Fruit fly (Drosophila melanogaster) whole organism, prepupa: ENCODE results near the gene Hsp27.
A peak's percentile ranks its signal among the peaks of the same experiment; 100 is the strongest.

ENCODE experiments used
- Blimp-1 ChIP-seq: fragments of 200-800 bp; sonication (Bioruptor generic); optimal IDR thresholded peaks from 3 replicates; lab custom pipeline; 2017; ENCODE audit warnings: missing biosample characterization, missing genetic modification characterization, mild to moderate bottlenecking, moderate library complexity, missing genetic modification reagents
- CG10631 ChIP-seq: fragments of 200-800 bp; sonication (Bioruptor generic); optimal IDR thresholded peaks from 2 replicates; lab custom pipeline; 2016; ENCODE audit warnings: missing biosample characterization, missing genetic modification characterization
- CG10669 ChIP-seq: fragments of 200-800 bp; sonication (Bioruptor generic); optimal IDR thresholded peaks from 3 replicates; lab custom pipeline; 2018; ENCODE audit warnings: missing biosample characterization, mild to moderate bottlenecking, missing genetic modification characterization, moderate library complexity
- CG11762 ChIP-seq: fragments of 200-800 bp; sonication (Bioruptor generic); optimal IDR thresholded peaks from 3 replicates; lab custom pipeline; 2016; ENCODE audit warnings: missing biosample characterization, missing genetic modification characterization; ENCODE audit not compliant: insufficient read depth
- CG11902 ChIP-seq: fragments of 200-800 bp; sonication (Bioruptor generic); optimal IDR thresholded peaks from 3 replicates; lab custom pipeline; 2016; ENCODE audit warnings: missing biosample characterization, missing genetic modification characterization
- CG15336 ChIP-seq: fragments of 200-800 bp; sonication (Bioruptor generic); IDR thresholded peaks from 2 replicates; pipeline ENCODE4 v1.3.6; 2022; ENCODE audit warnings: missing biosample characterization, missing genetic modification characterization
- CG1621 ChIP-seq: fragments of 200-800 bp; sonication (Bioruptor generic); optimal IDR thresholded peaks from 3 replicates; lab custom pipeline; 2018; ENCODE audit warnings: missing biosample characterization, mild to moderate bottlenecking, missing genetic modification characterization
- CG16779 ChIP-seq: fragments of 200-800 bp; sonication (Bioruptor generic); optimal IDR thresholded peaks from 3 replicates; lab custom pipeline; 2017; ENCODE audit warnings: missing biosample characterization, mild to moderate bottlenecking, missing genetic modification characterization
- CG31627 ChIP-seq: fragments of 200-800 bp; sonication (Bioruptor generic); optimal IDR thresholded peaks from 3 replicates; lab custom pipeline; 2016; ENCODE audit warnings: missing biosample characterization, missing genetic modification characterization
- CG3919 ChIP-seq: fragments of 200-800 bp; sonication (Bioruptor generic); optimal IDR thresholded peaks from 3 replicates; lab custom pipeline; 2016; ENCODE audit warnings: missing biosample characterization, missing genetic modification characterization
- CG4318 ChIP-seq: fragments of 200-800 bp; sonication (Bioruptor generic); optimal IDR thresholded peaks from 3 replicates; lab custom pipeline; 2017; ENCODE audit warnings: missing biosample characterization, mild to moderate bottlenecking, missing genetic modification characterization
- CG6163 ChIP-seq: fragments of 200-800 bp; sonication (Bioruptor generic); IDR thresholded peaks from 3 replicates; pipeline ENCODE4 v1.3.6; 2022; ENCODE audit warnings: missing biosample characterization, missing genetic modification characterization
- CG6276 ChIP-seq: fragments of 200-800 bp; sonication (Bioruptor generic); optimal IDR thresholded peaks from 2 replicates; lab custom pipeline; 2017; ENCODE audit warnings: missing biosample characterization, mild to moderate bottlenecking, missing genetic modification characterization
- CG6854 ChIP-seq: fragments of 200-800 bp; sonication (Bioruptor generic); optimal IDR thresholded peaks from 2 replicates; lab custom pipeline; 2017; ENCODE audit warnings: missing biosample characterization, mild to moderate bottlenecking, missing genetic modification characterization
- CG7368 ChIP-seq: fragments of 200-800 bp; sonication (Bioruptor generic); optimal IDR thresholded peaks from 3 replicates; lab custom pipeline; 2016; ENCODE audit warnings: missing biosample characterization, missing genetic modification characterization
- CG8319 ChIP-seq: fragments of 200-800 bp; sonication (Bioruptor generic); optimal IDR thresholded peaks from 3 replicates; lab custom pipeline; 2016; ENCODE audit warnings: missing biosample characterization, missing genetic modification characterization
- CG8632 ChIP-seq: fragments of 200-800 bp; sonication (Bioruptor generic); optimal IDR thresholded peaks from 3 replicates; lab custom pipeline; 2016; ENCODE audit warnings: missing biosample characterization, missing genetic modification characterization
- CG9139 ChIP-seq: fragments of 200-800 bp; sonication (Bioruptor generic); optimal IDR thresholded peaks from 3 replicates; lab custom pipeline; 2017; ENCODE audit warnings: missing biosample characterization, mild to moderate bottlenecking, missing genetic modification characterization
- Eip75B ChIP-seq: fragments of 200-800 bp; sonication (Bioruptor generic); optimal IDR thresholded peaks from 3 replicates; lab custom pipeline; 2016; ENCODE audit warnings: missing biosample characterization, missing genetic modification characterization
- Eip78C ChIP-seq: fragments of 200-800 bp; sonication (Bioruptor generic); peaks from one replicate; lab custom pipeline; 2016; ENCODE audit warnings: missing biosample characterization, missing genetic modification characterization
- Ets96B ChIP-seq: fragments of 200-800 bp; optimal IDR thresholded peaks from 2 replicates; lab custom pipeline; 2019; ENCODE audit warnings: missing biosample characterization, mild to moderate bottlenecking, missing genetic modification characterization, moderate library complexity
- Gug ChIP-seq: fragments of 200-800 bp; sonication (Bioruptor generic); IDR thresholded peaks from 2 replicates; pipeline ENCODE4 v1.3.6; 2022; ENCODE audit warnings: missing biosample characterization, missing genetic modification characterization
- Met ChIP-seq: fragments of 200-800 bp; sonication (Bioruptor generic); optimal IDR thresholded peaks from 3 replicates; lab custom pipeline; 2016; ENCODE audit warnings: missing biosample characterization, missing genetic modification characterization
- OdsH ChIP-seq: fragments of 200-800 bp; sonication (Bioruptor generic); optimal IDR thresholded peaks from 3 replicates; lab custom pipeline; 2016; ENCODE audit warnings: missing biosample characterization, missing genetic modification characterization
- Smox ChIP-seq: fragments of 200-800 bp; sonication (Bioruptor generic); optimal IDR thresholded peaks from 3 replicates; lab custom pipeline; 2016; ENCODE audit warnings: missing biosample characterization, missing genetic modification characterization
- Sox102F ChIP-seq: fragments of 200-800 bp; sonication (Bioruptor generic); optimal IDR thresholded peaks from 2 replicates; lab custom pipeline; 2016; ENCODE audit warnings: missing biosample characterization, mild to moderate bottlenecking, missing genetic modification characterization
- Sox14 ChIP-seq: fragments of 200-800 bp; sonication (Bioruptor generic); optimal IDR thresholded peaks from 3 replicates; lab custom pipeline; 2016; ENCODE audit warnings: missing biosample characterization, missing genetic modification characterization
- Sox15 ChIP-seq: fragments of 200-800 bp; sonication (Bioruptor generic); optimal IDR thresholded peaks from 3 replicates; lab custom pipeline; 2016; ENCODE audit warnings: missing biosample characterization, missing genetic modification characterization
- achi ChIP-seq: fragments of 200-800 bp; sonication (Bioruptor generic); optimal IDR thresholded peaks from 3 replicates; lab custom pipeline; 2016; ENCODE audit warnings: missing biosample characterization, missing genetic modification characterization
- cyc ChIP-seq: fragments of 200-800 bp; sonication (Bioruptor generic); optimal IDR thresholded peaks from 3 replicates; lab custom pipeline; 2016; ENCODE audit warnings: missing biosample characterization, missing genetic modification characterization
- dac ChIP-seq: fragments of 200-800 bp; sonication (Bioruptor generic); optimal IDR thresholded peaks from 2 replicates; lab custom pipeline; 2017; ENCODE audit warnings: missing biosample characterization, mild to moderate bottlenecking, missing genetic modification characterization
- eg ChIP-seq: fragments of 200-800 bp; sonication (Bioruptor generic); IDR thresholded peaks from 3 replicates; pipeline ENCODE4 v1.3.6; 2022; ENCODE audit warnings: missing biosample characterization, missing genetic modification characterization
- esn ChIP-seq: fragments of 200-800 bp; sonication (Bioruptor generic); optimal IDR thresholded peaks from 2 replicates; lab custom pipeline; 2016; ENCODE audit warnings: missing biosample characterization, mild to moderate bottlenecking, missing genetic modification characterization, moderate library complexity
- fd59A ChIP-seq: fragments of 200-800 bp; sonication (Bioruptor generic); optimal IDR thresholded peaks from 2 replicates; lab custom pipeline; 2017; ENCODE audit warnings: missing biosample characterization, mild to moderate bottlenecking, missing genetic modification characterization, missing genetic modification reagents
- fd85E ChIP-seq: fragments of 200-800 bp; sonication (Bioruptor generic); optimal IDR thresholded peaks from 3 replicates; lab custom pipeline; 2016; ENCODE audit warnings: missing biosample characterization, missing genetic modification characterization
- fkh ChIP-seq: fragments of 200-800 bp; sonication (Bioruptor generic); optimal IDR thresholded peaks from 3 replicates; lab custom pipeline; 2017; ENCODE audit warnings: missing biosample characterization, mild to moderate bottlenecking, missing genetic modification characterization, moderate library complexity
- lz ChIP-seq: fragments of 200-800 bp; sonication (Bioruptor generic); optimal IDR thresholded peaks from 3 replicates; lab custom pipeline; 2016; ENCODE audit warnings: missing biosample characterization, missing genetic modification characterization
- net ChIP-seq: fragments of 200-800 bp; sonication (Bioruptor generic); optimal IDR thresholded peaks from 3 replicates; lab custom pipeline; 2016; ENCODE audit warnings: missing biosample characterization, missing genetic modification characterization
- spab ChIP-seq: fragments of 200-800 bp; sonication (Bioruptor generic); optimal IDR thresholded peaks from 2 replicates; lab custom pipeline; 2017; ENCODE audit warnings: missing biosample characterization, mild to moderate bottlenecking, missing genetic modification characterization, missing genetic modification reagents
- ss ChIP-seq, 2 experiments: fragments of 200-800 bp; sonication (Bioruptor generic); optimal IDR thresholded peaks; 2 replicates in 1 of 2; 3 replicates in 1 of 2; lab custom pipeline; 2017 to 2018; ENCODE audit warnings: mild to moderate bottlenecking in 2 of 2, missing biosample characterization in 2 of 2, missing genetic modification characterization in 2 of 2, moderate library complexity in 1 of 2
- svp ChIP-seq: fragments of 200-800 bp; sonication (Bioruptor generic); peaks from one replicate; lab custom pipeline; 2016; ENCODE audit warnings: missing biosample characterization, missing genetic modification characterization
- topi ChIP-seq: fragments of 200-800 bp; sonication (Bioruptor generic); optimal IDR thresholded peaks from 3 replicates; lab custom pipeline; 2016; ENCODE audit warnings: missing biosample characterization, missing genetic modification characterization
- vri ChIP-seq: fragments of 200-800 bp; sonication (Bioruptor generic); optimal IDR thresholded peaks from 3 replicates; lab custom pipeline; 2016; ENCODE audit warnings: missing biosample characterization, mild to moderate bottlenecking, missing genetic modification characterization

The Hsp27 gene

dm6 chr3L:9340232-9340631 is 43.6 kb upstream of the Hsp27 start:
- TF ChIP-seq Eip78C, result peak; percentile 60
- no peak for TF ChIP-seq Ets96B (tag; lab: Kevin White, UChicago)
- TF ChIP-seq CG6163, result peak; percentile 61; the same call in 2 of the 3 replicates
- no peak for TF ChIP-seq CG15336 (GFP tag; lab: Robert Waterston, UW)
- TF ChIP-seq svp (GFP tag; lab: Kevin White, UChicago), result peak; percentile 78
- no peak for TF ChIP-seq CG11762 (GFP tag; lab: Kevin White, UChicago)
- no peak for TF ChIP-seq net (GFP tag; lab: Kevin White, UChicago)
- TF ChIP-seq Smox (GFP tag; lab: Kevin White, UChicago), result no peak
- peak; percentile 28 for TF ChIP-seq Sox102F (GFP tag; lab: Kevin White, UChicago)
- TF ChIP-seq CG6854 (GFP tag; lab: Kevin White, UChicago), result peak; percentile 51
- TF ChIP-seq topi, result no peak
- TF ChIP-seq CG4318, result no peak
- no peak for TF ChIP-seq Sox14
- TF ChIP-seq CG6276 (GFP tag; lab: Kevin White, UChicago), result peak; percentile 6
- TF ChIP-seq fd85E, result no peak
- peak; percentile 9 for TF ChIP-seq CG9139 (GFP tag; lab: Kevin White, UChicago)
- TF ChIP-seq Sox15 (GFP tag; lab: Kevin White, UChicago), result no peak
- TF ChIP-seq Blimp-1, result no peak
- no peak for TF ChIP-seq CG10669 (GFP tag; lab: Kevin White, UChicago)
- peak; percentile 37; the same call in 1 of the 3 replicates for TF ChIP-seq eg
- peak; percentile 0 for TF ChIP-seq achi (GFP tag; lab: Kevin White, UChicago)
- TF ChIP-seq lz (GFP tag; lab: Kevin White, UChicago), result no peak

dm6 chr3L:9340839-9341238 is 43.0 kb upstream of the Hsp27 start:
- TF ChIP-seq Sox14, result peak; percentile 22
- peak; percentile 21 for TF ChIP-seq svp (GFP tag; lab: Kevin White, UChicago)
- no peak for TF ChIP-seq CG6163
- no peak for TF ChIP-seq esn (GFP tag; lab: Kevin White, UChicago)
- no peak for TF ChIP-seq CG10631
- peak; percentile 34 for TF ChIP-seq fkh

dm6 chr3L:9343963-9344362 is 39.9 kb upstream of the Hsp27 start:
- TF ChIP-seq fd59A (no peak), CG16779 (no peak), Ets96B (tag; lab: Kevin White, UChicago) (no peak), CG11902 (GFP tag; lab: Kevin White, UChicago) (no peak), dac (no peak), spab (GFP tag; lab: Kevin White, UChicago) (no peak), CG31627 (GFP tag; lab: Kevin White, UChicago) (no peak), Gug (no peak), CG6854 (GFP tag; lab: Kevin White, UChicago) (no peak), CG7368 (GFP tag; lab: Kevin White, UChicago) (no peak)
- TF ChIP-seq, all 60 proteins: peak for 0

dm6 chr3L:9345157-9345556 is 38.7 kb upstream of the Hsp27 start:
- no peak for TF ChIP-seq CG1621 (tag; lab: Kevin White, UChicago)
- peak; percentile 69 for TF ChIP-seq svp (GFP tag; lab: Kevin White, UChicago)

- TF ChIP-seq achi (GFP tag; lab: Kevin White, UChicago), result peak; percentile 28
- peak; percentile 32 for TF ChIP-seq vri (GFP tag; lab: Kevin White, UChicago)
- peak; percentile 38 for TF ChIP-seq OdsH (GFP tag; lab: Kevin White, UChicago)
- TF ChIP-seq ss (GFP tag; optimal IDR thresholded peaks at IDR 0.05; lab: Kevin White, UChicago), result no peak
- TF ChIP-seq svp (GFP tag; lab: Kevin White, UChicago), result peak; percentile 79
- TF ChIP-seq CG16779, result peak; percentile 58
- TF ChIP-seq topi, result peak; percentile 22
- TF ChIP-seq cyc, result no peak
- no peak for TF ChIP-seq CG6854 (GFP tag; lab: Kevin White, UChicago)
- TF ChIP-seq Eip75B (GFP tag; lab: Kevin White, UChicago), result peak; percentile 7
- no peak for TF ChIP-seq CG9139 (GFP tag; lab: Kevin White, UChicago)
- no peak for TF ChIP-seq CG6163
- TF ChIP-seq fkh, result peak; percentile 80
- TF ChIP-seq CG8632 (GFP tag; lab: Kevin White, UChicago), result no peak
- no peak for TF ChIP-seq CG3919
- no peak for TF ChIP-seq eg
- TF ChIP-seq CG1621 (tag; lab: Kevin White, UChicago), result peak; percentile 46
- peak; percentile 20 for TF ChIP-seq Met (GFP tag; lab: Kevin White, UChicago)
- TF ChIP-seq Sox102F (GFP tag; lab: Kevin White, UChicago), result peak; percentile 21
- TF ChIP-seq fd85E, result no peak
- no peak for TF ChIP-seq Blimp-1
- TF ChIP-seq CG6276 (GFP tag; lab: Kevin White, UChicago), result no peak
- peak; percentile 37 for TF ChIP-seq esn (GFP tag; lab: Kevin White, UChicago)
- no peak for TF ChIP-seq CG8319 (GFP tag; lab: Kevin White, UChicago)
- peak; percentile 77 for TF ChIP-seq Eip78C
Observed at dm6 chr3L:9349314-9349733, 34.5 kb upstream of the Hsp27 start, which contains the start of gene PGRP-LF. Gene PGRP-LF (plus strand): TSS chr3L:9349609.
